Fruit fly (Drosophila melanogaster): Measurements from ENCODE around the gene Hipk.

Gene Hipk

DNA sequence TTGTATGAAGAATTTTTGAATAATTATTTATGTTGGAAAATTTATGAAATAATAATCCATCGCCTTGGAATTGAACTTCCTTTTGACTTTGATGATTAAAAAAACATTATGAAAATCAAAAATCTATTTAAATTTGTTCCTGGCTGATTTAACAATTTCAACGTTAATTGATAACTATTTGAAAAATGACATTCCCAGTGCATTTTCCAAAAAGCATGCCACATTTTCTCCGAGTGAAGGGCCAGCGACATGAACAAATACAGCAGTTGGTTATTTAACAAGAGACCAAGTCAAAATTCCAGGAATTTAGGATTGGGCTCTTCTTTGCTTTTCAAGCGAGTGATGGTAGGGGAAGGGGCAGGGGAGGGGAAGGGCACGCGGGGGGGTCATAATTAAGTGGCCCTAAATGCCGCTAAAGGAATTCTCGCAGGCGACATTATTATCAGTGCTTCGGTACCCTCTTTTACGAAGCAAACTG is 79.5 kb downstream of the Hipk start (continued):
- TF ChIP-seq Dll (GFP tag; IDR thresholded peaks at IDR 0.05; ENCODE audit: partially characterized antibody) (no peak), CG10462 (GFP tag; optimal IDR thresholded peaks at IDR 0.05) (no peak), Atf-2 (GFP tag; optimal IDR thresholded peaks at IDR 0.05) (peak; percentile 21), ash1 (GFP tag; optimal IDR thresholded peaks at IDR 0.05) (no peak), chif (GFP tag; optimal IDR thresholded peaks at IDR 0.05) (peak; percentile 19 to 65), luna (GFP tag; optimal IDR thresholded peaks at IDR 0.05) (no peak), dpn (GFP tag; optimal IDR thresholded peaks at IDR 0.05) (peak in 1 of 2 experiments; percentile 14), CG2202 (tag; optimal IDR thresholded peaks at IDR 0.05) (peak; percentile 81), Hr51 (GFP tag; optimal IDR thresholded peaks at IDR 0.05) (no peak), onecut (GFP tag; IDR thresholded peaks at IDR 0.05) (peak; percentile 23; the same call in 1 of the 2 replicates), CG9797 (GFP tag; optimal IDR thresholded peaks at IDR 0.05) (no peak), Hr3 (GFP tag; optimal IDR thresholded peaks at IDR 0.05) (peak; percentile 47), Scr (GFP tag; IDR thresholded peaks at IDR 0.05; ENCODE audit: partially characterized antibody) (no peak), Lim3 (GFP tag; IDR thresholded peaks at IDR 0.05) (no peak), CG13894 (tag; optimal IDR thresholded peaks at IDR 0.05) (no peak), CG15073 (GFP tag; optimal IDR thresholded peaks at IDR 0.05) (no peak), knrl (GFP tag; IDR thresholded peaks at IDR 0.05; ENCODE audit: partially characterized antibody) (no peak), CG7556 (GFP tag; optimal IDR thresholded peaks at IDR 0.05) (peak; percentile 60), lilli (GFP tag; optimal IDR thresholded peaks at IDR 0.05) (peak; percentile 24), Doc3 (GFP tag; IDR thresholded peaks at IDR 0.05; ENCODE audit: partially characterized antibody) (no peak), GATAe (GFP tag; conservative IDR thresholded peaks at IDR 0.05) (no peak), CG7372 (GFP tag; IDR thresholded peaks at IDR 0.05) (no peak), ranshi (GFP tag; IDR thresholded peaks at IDR 0.05) (no peak), Awh (GFP tag; IDR thresholded peaks at IDR 0.05) (peak; percentile 55; the same call in 1 of the 2 replicates), CG12391 (tag; optimal IDR thresholded peaks at IDR 0.05) (peak; percentile 76), Hr78 (GFP tag; optimal IDR thresholded peaks at IDR 0.05) (no peak), Hey (tag; optimal IDR thresholded peaks at IDR 0.05) (no peak), CG13775 (GFP tag; optimal IDR thresholded peaks at IDR 0.05) (peak; percentile 69), fd3F (GFP tag; optimal IDR thresholded peaks at IDR 0.05) (no peak), fd102C (GFP tag; optimal IDR thresholded peaks at IDR 0.05) (no peak), Opbp (GFP tag; IDR thresholded peaks at IDR 0.05; ENCODE audit: partially characterized antibody) (no peak), zen (tag; optimal IDR thresholded peaks at IDR 0.05) (peak; percentile 70), ATbp (GFP tag; optimal IDR thresholded peaks at IDR 0.05) (no peak), oc (tag; optimal IDR thresholded peaks at IDR 0.05) (no peak), ken (GFP tag; IDR thresholded peaks at IDR 0.05) (no peak), CG12155 (GFP tag; optimal IDR thresholded peaks at IDR 0.05) (no peak), Kr (GFP tag; optimal IDR thresholded peaks at IDR 0.05) (no peak), hbn (GFP tag; IDR thresholded peaks at IDR 0.05; ENCODE audit: partially characterized antibody) (no peak), CG7745 (tag; optimal IDR thresholded peaks at IDR 0.05) (peak; percentile 33), pita (GFP tag; optimal IDR thresholded peaks at IDR 0.05) (no peak), tll (GFP tag; optimal IDR thresholded peaks at IDR 0.05) (no peak), CTCF (GFP tag; optimal IDR thresholded peaks at IDR 0.05) (no peak), Jarid2 (GFP tag; optimal IDR thresholded peaks at IDR 0.05) (no peak), MESR4 (GFP tag; optimal IDR thresholded peaks at IDR 0.05) (no peak), tna (GFP tag; IDR thresholded peaks at IDR 0.05; ENCODE audit: partially characterized antibody) (no peak), Pdp1 (GFP tag; optimal IDR thresholded peaks at IDR 0.05) (peak; percentile 5 to 23), Dip3 (GFP tag; optimal IDR thresholded peaks at IDR 0.05) (no peak), CG6765 (GFP tag; optimal IDR thresholded peaks at IDR 0.05) (no peak), Mes4 (GFP tag; optimal IDR thresholded peaks at IDR 0.05) (peak; percentile 10), aop (GFP tag; IDR thresholded peaks at IDR 0.05) (no peak)

All from whole organism, embryonic.